Worm (Caenorhabditis elegans) whole organism, L1 larva: ENCODE results near the gene ostf-4.

Source experiments
- C04F5.9 ChIP-seq: sonication (generic microtip); optimal IDR thresholded peaks from 2 replicates; lab custom pipeline; 2016; ENCODE audit warnings: missing genetic modification characterization, missing compliant biosample characterization
- F16B12.6 ChIP-seq: fragments of 150-350 bp; optimal IDR thresholded peaks from 2 replicates; lab custom pipeline; 2014; ENCODE audit warnings: missing biosample characterization, missing genetic modification characterization
- Y116A8C.19 ChIP-seq: sonication (generic microtip); optimal IDR thresholded peaks from 2 replicates; lab custom pipeline; 2016; ENCODE audit warnings: missing compliant biosample characterization, missing genetic modification characterization, borderline replicate concordance
- alr-1 ChIP-seq: fragments of 200-800 bp; sonication (Bioruptor generic); optimal IDR thresholded peaks from 2 replicates; lab custom pipeline; 2018; ENCODE audit warnings: borderline replicate concordance, mild to moderate bottlenecking, missing genetic modification characterization, missing compliant biosample characterization
- aly-2 ChIP-seq: fragments of 150-350 bp; optimal IDR thresholded peaks from 2 replicates; lab custom pipeline; 2014; ENCODE audit warnings: missing biosample characterization, missing genetic modification characterization
- blmp-1 ChIP-seq: fragments of 150-350 bp; optimal IDR thresholded peaks from 2 replicates; lab custom pipeline; 2014; ENCODE audit warnings: missing biosample characterization, missing genetic modification characterization
- ceh-63 ChIP-seq: fragments of 200-800 bp; sonication (Bioruptor generic); optimal IDR thresholded peaks from 2 replicates; lab custom pipeline; 2018; ENCODE audit warnings: mild to moderate bottlenecking, missing genetic modification characterization, missing compliant biosample characterization
- ceh-8 ChIP-seq: fragments of 200-800 bp; sonication (Bioruptor generic); optimal IDR thresholded peaks from 2 replicates; lab custom pipeline; 2018; ENCODE audit warnings: mild to moderate bottlenecking, missing genetic modification characterization, moderate library complexity, missing compliant biosample characterization
- ceh-82 ChIP-seq, 3 experiments: fragments of 150-350 bp in 1 of 3; sonication (generic microtip) in 2 of 3; optimal IDR thresholded peaks; 2 replicates each; lab custom pipeline; 2014 to 2017; ENCODE audit warnings: missing biosample characterization in 3 of 3, missing genetic modification characterization in 3 of 3
- ceh-90 ChIP-seq: sonication (generic microtip); optimal IDR thresholded peaks from 2 replicates; lab custom pipeline; 2016; ENCODE audit warnings: missing genetic modification characterization, missing compliant biosample characterization
- ces-1 ChIP-seq: fragments of 150-350 bp; optimal IDR thresholded peaks from 2 replicates; lab custom pipeline; 2014; ENCODE audit warnings: missing biosample characterization, missing genetic modification reagents, missing genetic modification characterization
- dsc-1 ChIP-seq: sonication (generic microtip); optimal IDR thresholded peaks from 2 replicates; lab custom pipeline; 2016; ENCODE audit warnings: mild to moderate bottlenecking, missing genetic modification characterization, missing compliant biosample characterization
- egl-13 ChIP-seq: sonication (generic microtip); optimal IDR thresholded peaks from 2 replicates; lab custom pipeline; 2016; ENCODE audit warnings: missing genotype, missing genetic modification reagents, missing genetic modification characterization, missing compliant biosample characterization
- elt-2 ChIP-seq: sonication (generic microtip); optimal IDR thresholded peaks from 2 replicates; lab custom pipeline; 2016; ENCODE audit warnings: missing genetic modification characterization, mild to moderate bottlenecking, inconsistent platforms, missing compliant biosample characterization, missing genetic modification reagents
- elt-3 ChIP-seq, 6 experiments: fragments of 150-350 bp in 1 of 6; sonication (generic microtip); optimal IDR thresholded peaks; 2 replicates each; lab custom pipeline; 2017 to 2018; ENCODE audit warnings: missing biosample characterization in 6 of 6, missing genetic modification characterization in 6 of 6, inconsistent platforms in 1 of 6
- fkh-4 ChIP-seq: sonication (generic microtip); optimal IDR thresholded peaks from 2 replicates; lab custom pipeline; 2016; ENCODE audit warnings: missing compliant biosample characterization, missing genetic modification characterization, borderline replicate concordance
- fos-1 ChIP-seq: fragments of 150-350 bp; optimal IDR thresholded peaks from 2 replicates; lab custom pipeline; 2014; ENCODE audit warnings: missing biosample characterization, missing genetic modification characterization
- hlh-4 ChIP-seq: sonication (generic microtip); optimal IDR thresholded peaks from 2 replicates; lab custom pipeline; 2016; ENCODE audit warnings: mild to moderate bottlenecking, missing genetic modification characterization, missing compliant biosample characterization
- hpl-2 ChIP-seq: fragments of 150-350 bp; optimal IDR thresholded peaks from 2 replicates; lab custom pipeline; 2014; ENCODE audit warnings: missing biosample characterization, missing genetic modification reagents, missing genetic modification characterization
- irx-1 ChIP-seq: sonication (generic microtip); optimal IDR thresholded peaks from 2 replicates; lab custom pipeline; 2016; ENCODE audit warnings: missing genetic modification characterization, missing compliant biosample characterization
- isw-1 ChIP-seq: fragments of 200-800 bp; sonication (Bioruptor generic); IDR thresholded peaks from 2 replicates; pipeline ENCODE4 v1.3.6; 2022; ENCODE audit warnings: missing genetic modification characterization, missing compliant biosample characterization
- jun-1 ChIP-seq: fragments of 150-350 bp; optimal IDR thresholded peaks from 2 replicates; lab custom pipeline; 2014; ENCODE audit warnings: missing biosample characterization, missing genetic modification reagents, missing genetic modification characterization
- lin-13 ChIP-seq: fragments of 150-350 bp; optimal IDR thresholded peaks from 2 replicates; lab custom pipeline; 2014; ENCODE audit warnings: missing biosample characterization, missing genetic modification reagents, missing genetic modification characterization
- lin-14 ChIP-seq: fragments of 200-800 bp; sonication (Bioruptor generic); optimal IDR thresholded peaks from 2 replicates; lab custom pipeline; 2018; ENCODE audit warnings: mild to moderate bottlenecking, missing genetic modification characterization, moderate library complexity, missing compliant biosample characterization
- lin-15B ChIP-seq: fragments of 150-350 bp; sonication (generic microtip); optimal IDR thresholded peaks from 3 replicates; lab custom pipeline; 2014; ENCODE audit warnings: missing biosample characterization, missing genetic modification characterization
- lin-39 ChIP-seq: fragments of 150-350 bp; optimal IDR thresholded peaks from 2 replicates; lab custom pipeline; 2014; ENCODE audit warnings: missing biosample characterization, missing genetic modification reagents, missing genetic modification characterization
- mab-9 ChIP-seq: fragments of 200-800 bp; sonication (Bioruptor generic); IDR thresholded peaks from 2 replicates; pipeline ENCODE4 v1.3.6; 2022; ENCODE audit warnings: missing genetic modification reagents, missing genetic modification characterization, missing compliant biosample characterization
- mef-2 ChIP-seq: fragments of 150-350 bp; optimal IDR thresholded peaks from 2 replicates; lab custom pipeline; 2014; ENCODE audit warnings: missing biosample characterization, missing genetic modification characterization
- mep-1 ChIP-seq: fragments of 150-350 bp; optimal IDR thresholded peaks from 2 replicates; lab custom pipeline; 2014; ENCODE audit warnings: missing biosample characterization, missing genetic modification characterization
- nhr-12 ChIP-seq: sonication (generic microtip); optimal IDR thresholded peaks from 2 replicates; lab custom pipeline; 2017; ENCODE audit warnings: missing biosample characterization, missing genetic modification characterization
- nhr-20 ChIP-seq: sonication (generic microtip); optimal IDR thresholded peaks from 2 replicates; lab custom pipeline; 2016; ENCODE audit warnings: mild to moderate bottlenecking, missing genetic modification characterization, missing compliant biosample characterization
- nhr-237 ChIP-seq: fragments of 150-350 bp; optimal IDR thresholded peaks from 2 replicates; lab custom pipeline; 2014; ENCODE audit warnings: missing biosample characterization, missing genetic modification characterization
- nhr-28 ChIP-seq: fragments of 150-350 bp; optimal IDR thresholded peaks from 2 replicates; lab custom pipeline; 2014; ENCODE audit warnings: missing biosample characterization, missing genetic modification characterization
- nhr-47 ChIP-seq: sonication (generic microtip); optimal IDR thresholded peaks from 2 replicates; lab custom pipeline; 2016; ENCODE audit warnings: mild to moderate bottlenecking, missing genetic modification characterization, moderate library complexity, missing compliant biosample characterization
- nhr-71 ChIP-seq: sonication (generic microtip); optimal IDR thresholded peaks from 2 replicates; lab custom pipeline; 2016; ENCODE audit warnings: mild to moderate bottlenecking, missing genetic modification characterization, moderate library complexity, missing compliant biosample characterization
- nhr-76 ChIP-seq: sonication (generic microtip); optimal IDR thresholded peaks from 2 replicates; lab custom pipeline; 2017; ENCODE audit warnings: missing biosample characterization, missing genetic modification characterization
- nhr-84 ChIP-seq: sonication (generic microtip); optimal IDR thresholded peaks from 2 replicates; lab custom pipeline; 2017; ENCODE audit warnings: missing biosample characterization, missing genetic modification characterization
- pag-3 ChIP-seq: sonication (generic microtip); optimal IDR thresholded peaks from 2 replicates; lab custom pipeline; 2017; ENCODE audit warnings: missing genetic modification characterization, mild to moderate bottlenecking, missing compliant biosample characterization, antibody characterized with exemption, borderline replicate concordance; ENCODE audit not compliant: insufficient read depth
- pax-3 ChIP-seq: fragments of 200-800 bp; sonication (Bioruptor generic); optimal IDR thresholded peaks from 2 replicates; lab custom pipeline; 2018; ENCODE audit warnings: mild to moderate bottlenecking, missing genetic modification characterization, moderate library complexity, missing compliant biosample characterization
- rnt-1 ChIP-seq: sonication (generic microtip); optimal IDR thresholded peaks from 2 replicates; lab custom pipeline; 2016; ENCODE audit warnings: mild to moderate bottlenecking, missing genetic modification characterization, moderate library complexity, missing compliant biosample characterization
- skn-1 ChIP-seq: fragments of 150-350 bp; optimal IDR thresholded peaks from 2 replicates; lab custom pipeline; 2014; ENCODE audit warnings: missing biosample characterization, missing genetic modification characterization
- snpc-4 ChIP-seq: fragments of 150-350 bp; optimal IDR thresholded peaks from 2 replicates; lab custom pipeline; 2014; ENCODE audit warnings: missing biosample characterization, missing genetic modification characterization
- sox-4 ChIP-seq: sonication (generic microtip); optimal IDR thresholded peaks from 2 replicates; lab custom pipeline; 2016; ENCODE audit warnings: missing genetic modification characterization, missing compliant biosample characterization
- sup-37 ChIP-seq: fragments of 200-800 bp; sonication (Bioruptor generic); optimal IDR thresholded peaks from 2 replicates; lab custom pipeline; 2018; ENCODE audit warnings: mild to moderate bottlenecking, missing genetic modification characterization, missing compliant biosample characterization
- swsn-7 ChIP-seq: sonication (generic microtip); optimal IDR thresholded peaks from 2 replicates; lab custom pipeline; 2016; ENCODE audit warnings: missing genetic modification characterization, missing compliant biosample characterization
- tbx-2 ChIP-seq: sonication (generic microtip); optimal IDR thresholded peaks from 2 replicates; lab custom pipeline; 2016; ENCODE audit warnings: missing genetic modification characterization, missing compliant biosample characterization
- tlp-1 ChIP-seq: fragments of 150-350 bp; optimal IDR thresholded peaks from 2 replicates; lab custom pipeline; 2014; ENCODE audit warnings: missing biosample characterization, missing genetic modification characterization
- unc-130 ChIP-seq: fragments of 150-350 bp; optimal IDR thresholded peaks from 2 replicates; lab custom pipeline; 2017; ENCODE audit warnings: missing biosample characterization, missing genetic modification characterization, inconsistent platforms
- unc-30 ChIP-seq: sonication (generic microtip); optimal IDR thresholded peaks from 2 replicates; lab custom pipeline; 2017; ENCODE audit warnings: missing biosample characterization, missing genetic modification characterization
- unc-86 ChIP-seq: sonication (generic microtip); optimal IDR thresholded peaks from 2 replicates; lab custom pipeline; 2016; ENCODE audit warnings: missing genetic modification characterization, missing compliant biosample characterization
- unc-98 ChIP-seq: fragments of 200-800 bp; sonication (Bioruptor generic); IDR thresholded peaks from 2 replicates; pipeline ENCODE4 v1.3.6; 2022; ENCODE audit warnings: missing genetic modification characterization, missing compliant biosample characterization
- zag-1 ChIP-seq: fragments of 150-350 bp; optimal IDR thresholded peaks from 2 replicates; lab custom pipeline; 2014; ENCODE audit warnings: missing biosample characterization, missing genetic modification characterization
- ztf-11 ChIP-seq, 2 experiments: sonication (generic microtip); optimal IDR thresholded peaks; 2 replicates each; lab custom pipeline; 2016 to 2017; ENCODE audit warnings: missing genetic modification characterization in 2 of 2, missing biosample characterization in 1 of 2, missing compliant biosample characterization in 1 of 2
- ztf-4 ChIP-seq: fragments of 150-350 bp; optimal IDR thresholded peaks from 2 replicates; lab custom pipeline; 2014; ENCODE audit warnings: missing biosample characterization, missing genetic modification characterization

The ostf-4 gene

DNA sequence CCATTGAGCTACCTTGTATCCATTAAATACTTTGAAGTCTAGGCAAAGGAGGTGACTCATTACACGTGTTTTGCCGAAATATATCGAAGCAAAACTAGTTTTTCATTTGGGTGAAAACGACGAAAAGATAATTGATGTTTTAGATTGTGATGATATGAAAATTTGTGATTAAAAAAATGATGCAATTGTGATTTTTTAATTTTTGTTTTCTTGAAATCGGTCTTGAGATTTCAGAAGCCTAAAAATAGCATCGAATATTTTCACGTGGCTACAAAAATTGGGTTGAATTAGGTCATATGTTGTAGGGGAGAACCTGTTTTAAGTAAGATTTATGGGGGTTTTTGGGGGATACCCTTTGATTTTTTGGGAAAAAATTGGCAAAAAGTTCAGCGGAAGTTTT lies 27.8 kb downstream of the ostf-4 start (continued):
- TF ChIP-seq F16B12.6 (no peak), elt-2 (tag; lab: Kevin White, UChicago) (no peak), tbx-2 (tag; lab: Kevin White, UChicago) (no peak), skn-1 (tag; lab: Kevin White, UChicago) (no peak), snpc-4 (tag; lab: Kevin White, UChicago) (no peak), hpl-2 (no peak), ceh-63 (no peak), pag-3 (tag; lab: Kevin White, UChicago) (no peak), mep-1 (no peak), nhr-84 (tag; lab: Kevin White, UChicago) (no peak), pax-3 (tag; lab: Kevin White, UChicago) (no peak), aly-2 (tag; lab: Kevin White, UChicago) (no peak), fos-1 (tag; lab: Kevin White, UChicago) (no peak), blmp-1 (tag; lab: Kevin White, UChicago) (peak; percentile 23), unc-130 (tag; lab: Kevin White, UChicago) (no peak), mab-9 (GFP tag; lab: Robert Waterston, UW) (no peak), unc-30 (tag; lab: Kevin White, UChicago) (no peak), lin-14 (GFP tag; lab: Kevin White, UChicago) (peak; percentile 9), nhr-28 (tag; lab: Kevin White, UChicago) (no peak), C04F5.9 (tag; lab: Kevin White, UChicago) (no peak), ztf-4 (tag; lab: Kevin White, UChicago) (no peak), sox-4 (tag; lab: Kevin White, UChicago) (no peak), jun-1 (tag; lab: Kevin White, UChicago) (no peak), unc-86 (tag; lab: Kevin White, UChicago) (no peak), ces-1 (GFP tag; lab: Kevin White, UChicago) (no peak), irx-1 (tag; lab: Kevin White, UChicago) (no peak), mef-2 (tag; lab: Kevin White, UChicago) (no peak), nhr-20 (tag; lab: Kevin White, UChicago) (peak; percentile 53), isw-1 (GFP tag; lab: Robert Waterston, UW) (no peak), ceh-82 (tag; optimal IDR thresholded peaks at IDR 0.05; lab: Kevin White, UChicago) (no peak), unc-98 (GFP tag; lab: Robert Waterston, UW) (no peak), ceh-8 (no peak), lin-39 (tag; lab: Kevin White, UChicago) (no peak), elt-3 (tag; optimal IDR thresholded peaks at IDR 0.05; lab: Kevin White, UChicago) (peak in 2 of 6 experiments; percentile 20 to 59), hlh-4 (no peak), zag-1 (tag; lab: Kevin White, UChicago) (no peak), sup-37 (GFP tag; lab: Kevin White, UChicago) (no peak), nhr-12 (tag; lab: Kevin White, UChicago) (no peak), tlp-1 (tag; lab: Kevin White, UChicago) (no peak), nhr-237 (no peak), fkh-4 (no peak), lin-13 (GFP tag; lab: Kevin White, UChicago) (no peak), ceh-90 (tag; lab: Kevin White, UChicago) (no peak), egl-13 (tag; lab: Kevin White, UChicago) (no peak), nhr-71 (peak; percentile 51), dsc-1 (no peak), rnt-1 (tag; lab: Kevin White, UChicago) (no peak), swsn-7 (tag; lab: Kevin White, UChicago) (no peak), lin-15B (tag; lab: Kevin White, UChicago) (no peak), nhr-76 (tag; lab: Kevin White, UChicago) (no peak), nhr-47 (no peak), ztf-11 (tag; optimal IDR thresholded peaks at IDR 0.05; lab: Kevin White, UChicago) (no peak), alr-1 (no peak), Y116A8C.19 (tag; lab: Kevin White, UChicago) (no peak)
